Worm (Caenorhabditis elegans) whole organism, mixed stage, embryonic: ENCODE results near the gene T10G3.3.

ENCODE experiments used
- ces-1 ChIP-seq: fragments of 150-350 bp; optimal IDR thresholded peaks from 2 replicates; lab custom pipeline; 2014; ENCODE audit warnings: missing biosample characterization, missing genetic modification reagents, missing genetic modification characterization
- elt-1 ChIP-seq: sonication (generic microtip); optimal IDR thresholded peaks from 2 replicates; lab custom pipeline; 2017; ENCODE audit warnings: missing genetic modification characterization, mild to moderate bottlenecking, missing compliant biosample characterization, antibody characterized with exemption, moderate library complexity, borderline replicate concordance; ENCODE audit not compliant: insufficient read depth
- ham-2 ChIP-seq: fragments of 200-800 bp; sonication (Bioruptor generic); optimal IDR thresholded peaks from 2 replicates; lab custom pipeline; 2018; ENCODE audit warnings: mild to moderate bottlenecking, missing genetic modification characterization, missing compliant biosample characterization
- lsy-2 ChIP-seq: fragments of 150-350 bp; optimal IDR thresholded peaks from 2 replicates; lab custom pipeline; 2014; ENCODE audit warnings: missing biosample characterization, missing genetic modification characterization
- mep-1 ChIP-seq: fragments of 150-350 bp; optimal IDR thresholded peaks from 2 replicates; lab custom pipeline; 2017; ENCODE audit warnings: missing biosample characterization, missing genetic modification reagents, missing genetic modification characterization, inconsistent platforms
- nhr-28 ChIP-seq: fragments of 150-350 bp; optimal IDR thresholded peaks from 2 replicates; lab custom pipeline; 2014; ENCODE audit warnings: missing biosample characterization, missing genetic modification characterization
- nhr-76 ChIP-seq: sonication (generic microtip); optimal IDR thresholded peaks from 2 replicates; lab custom pipeline; 2017; ENCODE audit warnings: missing biosample characterization, missing genetic modification characterization
- snpc-4 ChIP-seq: fragments of 150-350 bp; optimal IDR thresholded peaks from 2 replicates; lab custom pipeline; 2014; ENCODE audit warnings: missing biosample characterization, missing genetic modification characterization
- sptf-1 ChIP-seq: sonication (generic microtip); optimal IDR thresholded peaks from 2 replicates; lab custom pipeline; 2017; ENCODE audit warnings: mild to moderate bottlenecking, missing genetic modification characterization, moderate library complexity, missing compliant biosample characterization
- tbx-8 ChIP-seq: fragments of 200-800 bp; sonication (Bioruptor generic); optimal IDR thresholded peaks from 2 replicates; lab custom pipeline; 2018; ENCODE audit warnings: mild to moderate bottlenecking, missing genetic modification characterization, moderate library complexity, missing compliant biosample characterization
- unc-120 ChIP-seq: sonication (generic microtip); optimal IDR thresholded peaks from 2 replicates; lab custom pipeline; 2017; ENCODE audit warnings: missing genetic modification characterization, missing compliant biosample characterization; ENCODE audit not compliant: poor library complexity, severe bottlenecking
- unc-39 ChIP-seq: fragments of 150-350 bp; optimal IDR thresholded peaks from 2 replicates; lab custom pipeline; 2014; ENCODE audit warnings: missing biosample characterization, missing genetic modification characterization
- unc-62 ChIP-seq: fragments of 150-350 bp; optimal IDR thresholded peaks from 2 replicates; lab custom pipeline; 2014; ENCODE audit warnings: missing biosample characterization, missing genetic modification reagents, missing genetic modification characterization
- zip-8 ChIP-seq: fragments of 150-350 bp; optimal IDR thresholded peaks from 2 replicates; lab custom pipeline; 2014; ENCODE audit warnings: missing biosample characterization, missing genetic modification characterization

- TF ChIP-seq ces-1 (GFP tag; lab: Kevin White, UChicago) (no peak), zip-8 (tag; lab: Kevin White, UChicago) (no peak), nhr-28 (tag; lab: Kevin White, UChicago) (no peak), tbx-8 (no peak), nhr-76 (tag; lab: Kevin White, UChicago) (no peak), mep-1 (tag; lab: Kevin White, UChicago) (no peak), elt-1 (tag; lab: Kevin White, UChicago) (no peak), ham-2 (GFP tag; lab: Kevin White, UChicago) (no peak), unc-39 (tag; lab: Kevin White, UChicago) (no peak), unc-62 (GFP tag; lab: Kevin White, UChicago) (no peak), sptf-1 (tag; lab: Kevin White, UChicago) (no peak), unc-120 (no peak), snpc-4 (tag; lab: Kevin White, UChicago) (no peak), lsy-2 (no peak)
Measured at ce11 chrV:13479766-13480165, 10.2 kb downstream of the T10G3.3 start, which contains the start of gene T10G3.2.
